Worm (Caenorhabditis elegans): ENCODE data around the gene F11C7.7.

- TF ChIP-seq ces-1 (GFP tag; optimal IDR thresholded peaks at IDR 0.05): no peak
- no peak for TF ChIP-seq nhr-28 (tag; optimal IDR thresholded peaks at IDR 0.05)
- no peak for TF ChIP-seq elt-3 (tag; optimal IDR thresholded peaks at IDR 0.05)
- TF ChIP-seq pha-4 (tag; optimal IDR thresholded peaks at IDR 0.05): no peak
- TF ChIP-seq hlh-1 (tag; optimal IDR thresholded peaks at IDR 0.05): no peak
- TF ChIP-seq sem-2 (GFP tag; optimal IDR thresholded peaks at IDR 0.05): no peak
- no peak for TF ChIP-seq lsy-2 (tag; optimal IDR thresholded peaks at IDR 0.05)
- no peak for TF ChIP-seq nhr-237 (tag; optimal IDR thresholded peaks at IDR 0.05)
Observed at ce11 chrX:17349411-17349810, 49.0 kb upstream of the F11C7.7 start.

All from whole organism, mixed stage, embryonic.